Fruit fly (Drosophila melanogaster) whole organism, embryonic: ENCODE results near the gene CG33325.

Source experiments
- Ada2b ChIP-seq: fragments of 200-800 bp; sonication (Bioruptor generic); IDR thresholded peaks from 2 replicates; pipeline ENCODE4 v1.3.6; 2022; ENCODE audit warnings: missing biosample characterization, missing genetic modification characterization
- Antp ChIP-seq: fragments of 200-800 bp; sonication (Bioruptor generic); optimal IDR thresholded peaks from 3 replicates; lab custom pipeline; 2016; ENCODE audit warnings: missing biosample characterization, missing genetic modification characterization
- B-H1 ChIP-seq: fragments of 200-800 bp; sonication (Bioruptor generic); IDR thresholded peaks from 3 replicates; pipeline ENCODE4 v1.3.6; 2022; ENCODE audit warnings: missing biosample characterization, missing genetic modification characterization
- Bgb ChIP-seq: fragments of 200-800 bp; sonication (Bioruptor generic); IDR thresholded peaks from 2 replicates; pipeline ENCODE4 v1.3.6; 2022; ENCODE audit warnings: missing biosample characterization, missing genetic modification characterization; ENCODE audit not compliant: partially characterized antibody
- CG10147 ChIP-seq: fragments of 200-800 bp; sonication (Bioruptor generic); optimal IDR thresholded peaks from 2 replicates; lab custom pipeline; 2019; ENCODE audit warnings: missing biosample characterization, mild to moderate bottlenecking, missing genetic modification characterization, moderate library complexity
- CG11504 ChIP-seq: fragments of 200-800 bp; sonication (Bioruptor generic); optimal IDR thresholded peaks from 3 replicates; lab custom pipeline; 2019; ENCODE audit warnings: missing biosample characterization, mild to moderate bottlenecking, missing genetic modification characterization, moderate library complexity
- CG12071 ChIP-seq: fragments of 200-800 bp; sonication (Bioruptor generic); optimal IDR thresholded peaks from 3 replicates; lab custom pipeline; 2018; ENCODE audit warnings: missing biosample characterization, mild to moderate bottlenecking, missing genetic modification characterization
- CG13287 ChIP-seq: fragments of 200-800 bp; sonication (Bioruptor generic); IDR thresholded peaks from 2 replicates; pipeline ENCODE4 v1.3.6; 2022; ENCODE audit warnings: missing biosample characterization, missing genetic modification characterization; ENCODE audit not compliant: partially characterized antibody
- CG14014 ChIP-seq: fragments of 200-800 bp; sonication (Bioruptor generic); IDR thresholded peaks from 2 replicates; pipeline ENCODE4 v1.3.6; 2022; ENCODE audit warnings: missing biosample characterization, missing genetic modification characterization
- CG1529 ChIP-seq: fragments of 200-800 bp; sonication (Bioruptor generic); optimal IDR thresholded peaks from 3 replicates; lab custom pipeline; 2018; ENCODE audit warnings: missing biosample characterization, missing genetic modification characterization
- CG1603 ChIP-seq: fragments of 200-800 bp; sonication (Bioruptor generic); optimal IDR thresholded peaks from 2 replicates; lab custom pipeline; 2019; ENCODE audit warnings: missing biosample characterization, mild to moderate bottlenecking, missing genetic modification characterization, moderate library complexity
- CG16813 ChIP-seq: fragments of 200-800 bp; sonication (Bioruptor generic); IDR thresholded peaks from 3 replicates; pipeline ENCODE4 v1.3.6; 2022; ENCODE audit warnings: missing biosample characterization, missing genetic modification characterization; ENCODE audit not compliant: partially characterized antibody
- CG17186 ChIP-seq: fragments of 200-800 bp; sonication (Bioruptor generic); optimal IDR thresholded peaks from 3 replicates; lab custom pipeline; 2017; ENCODE audit warnings: missing biosample characterization, missing genetic modification reagents, missing genetic modification characterization
- CG2120 ChIP-seq: fragments of 200-800 bp; sonication (Bioruptor generic); optimal IDR thresholded peaks from 3 replicates; lab custom pipeline; 2016; ENCODE audit warnings: missing biosample characterization, missing genetic modification characterization
- CG3065 ChIP-seq: fragments of 200-800 bp; sonication (Bioruptor generic); optimal IDR thresholded peaks from 2 replicates; lab custom pipeline; 2016; ENCODE audit warnings: missing biosample characterization, missing genetic modification characterization
- CG33213 ChIP-seq: fragments of 200-800 bp; sonication (Bioruptor generic); optimal IDR thresholded peaks from 3 replicates; lab custom pipeline; 2016; ENCODE audit warnings: missing biosample characterization, missing genetic modification characterization
- CG4617 ChIP-seq: fragments of 200-800 bp; sonication (Bioruptor generic); optimal IDR thresholded peaks from 3 replicates; lab custom pipeline; 2016; ENCODE audit warnings: missing biosample characterization, missing genetic modification characterization, borderline replicate concordance
- CG5180 ChIP-seq: fragments of 200-800 bp; sonication (Bioruptor generic); optimal IDR thresholded peaks from 3 replicates; lab custom pipeline; 2017; ENCODE audit warnings: missing biosample characterization, missing genetic modification characterization, mild to moderate bottlenecking, moderate library complexity, missing genetic modification reagents
- CG5245 ChIP-seq: fragments of 200-800 bp; sonication (Bioruptor generic); optimal IDR thresholded peaks from 3 replicates; lab custom pipeline; 2016; ENCODE audit warnings: missing biosample characterization, missing genetic modification characterization
- CG7271 ChIP-seq: fragments of 200-800 bp; sonication (Bioruptor generic); optimal IDR thresholded peaks from 2 replicates; lab custom pipeline; 2018; ENCODE audit warnings: missing biosample characterization, mild to moderate bottlenecking, missing genetic modification characterization, moderate library complexity
- CG7786 ChIP-seq: fragments of 200-800 bp; sonication (Bioruptor generic); optimal IDR thresholded peaks from 2 replicates; lab custom pipeline; 2016; ENCODE audit warnings: missing biosample characterization, missing genetic modification characterization
- CG7963 ChIP-seq: fragments of 200-800 bp; sonication (Bioruptor generic); IDR thresholded peaks from 3 replicates; pipeline ENCODE4 v1.3.6; 2022; ENCODE audit warnings: missing biosample characterization, missing genetic modification characterization; ENCODE audit not compliant: partially characterized antibody
- CG9797 ChIP-seq: fragments of 200-800 bp; sonication (Bioruptor generic); optimal IDR thresholded peaks from 3 replicates; lab custom pipeline; 2018; ENCODE audit warnings: missing biosample characterization, mild to moderate bottlenecking, missing genetic modification characterization
- Camta ChIP-seq: fragments of 200-800 bp; sonication (Bioruptor generic); optimal IDR thresholded peaks from 2 replicates; lab custom pipeline; 2016; ENCODE audit warnings: missing biosample characterization, missing genetic modification characterization
- D19A ChIP-seq: fragments of 200-800 bp; optimal IDR thresholded peaks from 3 replicates; lab custom pipeline; 2019; ENCODE audit warnings: missing biosample characterization, mild to moderate bottlenecking, missing genetic modification characterization, moderate library complexity
- Doc3 ChIP-seq: fragments of 200-800 bp; sonication (Bioruptor generic); IDR thresholded peaks from 3 replicates; pipeline ENCODE4 v1.3.6; 2022; ENCODE audit warnings: missing biosample characterization, missing genetic modification characterization; ENCODE audit not compliant: partially characterized antibody
- Gug ChIP-seq: fragments of 200-800 bp; sonication (Bioruptor generic); IDR thresholded peaks from 4 replicates; pipeline ENCODE4 v1.3.6; 2022; ENCODE audit warnings: missing biosample characterization, missing genetic modification characterization
- HHEX ChIP-seq: fragments of 200-800 bp; sonication (Bioruptor generic); optimal IDR thresholded peaks from 3 replicates; lab custom pipeline; 2017; ENCODE audit warnings: missing biosample characterization, mild to moderate bottlenecking, missing genetic modification characterization, missing genetic modification reagents
- HLH4C ChIP-seq: fragments of 200-800 bp; sonication (Bioruptor generic); IDR thresholded peaks from 3 replicates; pipeline ENCODE4 v1.3.6; 2022; ENCODE audit warnings: missing biosample characterization, missing genetic modification characterization; ENCODE audit not compliant: partially characterized antibody
- HLHmδ ChIP-seq: fragments of 200-800 bp; sonication (Bioruptor generic); optimal IDR thresholded peaks from 2 replicates; lab custom pipeline; 2018; ENCODE audit warnings: missing biosample characterization, mild to moderate bottlenecking, missing genetic modification characterization, moderate library complexity
- Hr78 ChIP-seq, 2 experiments: fragments of 200-800 bp in 1 of 2; fragments of >200 bp in 1 of 2; sonication (Bioruptor generic) in 1 of 2; optimal IDR thresholded peaks; 2 replicates each; lab custom pipeline; 2017 to 2019; ENCODE audit warnings: missing biosample characterization in 2 of 2, missing genetic modification characterization in 2 of 2, mild to moderate bottlenecking in 1 of 2, moderate library complexity in 1 of 2
- Jarid2 ChIP-seq: fragments of 200-800 bp; sonication (Bioruptor generic); optimal IDR thresholded peaks from 3 replicates; lab custom pipeline; 2017; ENCODE audit warnings: mild to moderate bottlenecking, missing biosample characterization, missing genetic modification reagents, missing genetic modification characterization
- Meics ChIP-seq: fragments of 200-800 bp; sonication (Bioruptor generic); optimal IDR thresholded peaks from 2 replicates; lab custom pipeline; 2017; ENCODE audit warnings: missing biosample characterization, mild to moderate bottlenecking, missing genetic modification characterization
- Nf-YB ChIP-seq: fragments of 200-800 bp; sonication (Bioruptor generic); optimal IDR thresholded peaks from 3 replicates; lab custom pipeline; 2019; ENCODE audit warnings: missing biosample characterization, mild to moderate bottlenecking, missing genetic modification characterization, moderate library complexity
- PHDP ChIP-seq: fragments of 200-800 bp; sonication (Bioruptor generic); optimal IDR thresholded peaks from 3 replicates; lab custom pipeline; 2018; ENCODE audit warnings: missing biosample characterization, mild to moderate bottlenecking, missing genetic modification characterization, moderate library complexity
- Usf ChIP-seq: fragments of 200-800 bp; sonication (Bioruptor generic); optimal IDR thresholded peaks from 2 replicates; lab custom pipeline; 2017; ENCODE audit warnings: missing genotype, missing biosample characterization, missing genetic modification characterization
- fru ChIP-seq: fragments of >200 bp; optimal IDR thresholded peaks from 2 replicates; lab custom pipeline; 2017
- gem ChIP-seq: fragments of 200-800 bp; sonication (Bioruptor generic); optimal IDR thresholded peaks from 2 replicates; lab custom pipeline; 2019; ENCODE audit warnings: missing biosample characterization, mild to moderate bottlenecking, missing genetic modification characterization, moderate library complexity
- lmd ChIP-seq: fragments of 200-800 bp; sonication (Bioruptor generic); IDR thresholded peaks from 2 replicates; pipeline ENCODE4 v1.3.6; 2022; ENCODE audit warnings: missing biosample characterization, missing genetic modification characterization
- lola ChIP-seq, 3 experiments: fragments of >200 bp in 2 of 3; fragments of 200-800 bp in 1 of 3; sonication (Bioruptor generic) in 1 of 3; optimal IDR thresholded peaks; 2 replicates each; lab custom pipeline; 2017 to 2019; ENCODE audit warnings: missing biosample characterization in 3 of 3, missing genetic modification characterization in 3 of 3, mild to moderate bottlenecking in 1 of 3, moderate library complexity in 1 of 3
- nmo ChIP-seq: fragments of 200-800 bp; sonication (Bioruptor generic); optimal IDR thresholded peaks from 2 replicates; lab custom pipeline; 2018; ENCODE audit warnings: missing biosample characterization, mild to moderate bottlenecking, missing genetic modification characterization, moderate library complexity
- oc ChIP-seq: fragments of 200-800 bp; sonication (Bioruptor generic); optimal IDR thresholded peaks from 2 replicates; lab custom pipeline; 2018; ENCODE audit warnings: missing biosample characterization, mild to moderate bottlenecking, missing genetic modification characterization, moderate library complexity
- pzg ChIP-seq: fragments of 200-800 bp; sonication (Bioruptor generic); optimal IDR thresholded peaks from 3 replicates; lab custom pipeline; 2018; ENCODE audit warnings: missing biosample characterization, mild to moderate bottlenecking, missing genetic modification characterization, moderate library complexity
- seq ChIP-seq: fragments of 200-800 bp; sonication (Bioruptor generic); IDR thresholded peaks from 2 replicates; pipeline ENCODE4 v1.3.6; 2022; ENCODE audit warnings: missing biosample characterization, missing genetic modification characterization
- ssp ChIP-seq: fragments of 200-800 bp; sonication (Bioruptor generic); IDR thresholded peaks from 2 replicates; pipeline ENCODE4 v1.3.6; 2022; ENCODE audit warnings: missing biosample characterization, missing genetic modification characterization
- wdn ChIP-seq: fragments of 200-800 bp; sonication (Bioruptor generic); IDR thresholded peaks from 2 replicates; pipeline ENCODE4 v1.3.6; 2022; ENCODE audit warnings: missing biosample characterization, missing genetic modification characterization
- yki ChIP-seq: fragments of >200 bp; optimal IDR thresholded peaks from 3 replicates; lab custom pipeline; 2018

Gene CG33325

dm6 chr3R:8670529-8671491, 9.0 kb downstream of the CG33325 start, which contains the start of gene p (continued):
- TF ChIP-seq CG13287 (GFP tag; lab: Robert Waterston, UW) (no peak), Ada2b (no peak), PHDP (tag; lab: Kevin White, UChicago) (peak; percentile 56), HLH4C (no peak), lola (GFP tag; optimal IDR thresholded peaks at IDR 0.05; lab: Kevin White, UChicago) (no peak), Usf (no peak), Doc3 (GFP tag; lab: Robert Waterston, UW) (no peak), CG7786 (GFP tag; lab: Kevin White, UChicago) (peak; percentile 25), Nf-YB (GFP tag; lab: Kevin White, UChicago) (no peak), Bgb (GFP tag; lab: Robert Waterston, UW) (no peak), HHEX (GFP tag; lab: Kevin White, UChicago) (peak; percentile 54), oc (no peak), CG1529 (GFP tag; lab: Kevin White, UChicago) (no peak), wdn (GFP tag; lab: Robert Waterston, UW) (0 out of 2 replicates have a peak, but pooled peaks have one; percentile 21), CG14014 (GFP tag; lab: Robert Waterston, UW) (peak; percentile 40; the same call in 1 of the 2 replicates), CG9797 (GFP tag; lab: Kevin White, UChicago) (no peak), Meics (GFP tag; lab: Kevin White, UChicago) (peak; percentile 60), gem (tag; lab: Kevin White, UChicago) (peak; percentile 61), pzg (GFP tag; lab: Kevin White, UChicago) (peak; percentile 5), lmd (peak; percentile 17; the same call in 1 of the 2 replicates), CG33213 (GFP tag; lab: Kevin White, UChicago) (peak; percentile 6), Hr78 (GFP tag; optimal IDR thresholded peaks at IDR 0.05; lab: Kevin White, UChicago) (peak in 1 of 2 experiments; percentile 98), CG7271 (tag; lab: Kevin White, UChicago) (peak; percentile 8), CG2120 (GFP tag; lab: Kevin White, UChicago) (peak; percentile 66), fru (lab: Kevin White, UChicago) (no peak), CG10147 (GFP tag; lab: Kevin White, UChicago) (peak; percentile 18), CG7963 (GFP tag; lab: Robert Waterston, UW) (no peak), CG17186 (no peak), Gug (no peak), CG5245 (GFP tag; lab: Kevin White, UChicago) (peak; percentile 40), CG3065 (GFP tag; lab: Kevin White, UChicago) (no peak), CG4617 (GFP tag; lab: Kevin White, UChicago) (no peak), D19A (no peak), nmo (GFP tag; lab: Kevin White, UChicago) (peak; percentile 13), B-H1 (GFP tag; lab: Robert Waterston, UW) (no peak; the same call in 2 of the 3 replicates), CG16813 (GFP tag; lab: Robert Waterston, UW) (no peak), yki (lab: Kevin White, UChicago) (no peak), CG5180 (GFP tag; lab: Kevin White, UChicago) (peak; percentile 56), Jarid2 (GFP tag; lab: Kevin White, UChicago) (no peak), Camta (GFP tag; lab: Kevin White, UChicago) (no peak), CG12071 (GFP tag; lab: Kevin White, UChicago) (peak; percentile 34), Antp (peak; percentile 19), CG11504 (tag; lab: Kevin White, UChicago) (peak; percentile 49), CG1603 (peak; percentile 18), ssp (no peak), seq (GFP tag; lab: Robert Waterston, UW) (no peak; the same call in 1 of the 2 replicates), HLHmδ (no peak)
